Fruit fly (Drosophila melanogaster) ovary, adult (tissue): ENCODE data around the gene mRpL44.

Experiments used
- CG17801 ChIP-seq: fragments of 200-800 bp; optimal IDR thresholded peaks from 2 replicates; lab custom pipeline; 2019; ENCODE audit warnings: missing biosample characterization, mild to moderate bottlenecking, missing genetic modification characterization, moderate library complexity; ENCODE audit not compliant: partially characterized antibody

The mRpL44 gene

dm6 chr3R:5464481-5464880, 6.0 kb downstream of the mRpL44 start, which contains the start of gene PEK:
TSS of gene PEK (minus strand) at chr3R:5464753.
- TF ChIP-seq CG17801 = peak; percentile 21

dm6 chr3R:5463199-5463949, 7.1 kb downstream of the mRpL44 start:
- no peak for TF ChIP-seq CG17801

- TF ChIP-seq CG17801 = no peak
Measured at dm6 chr3R:5458627-5459026, 11.8 kb downstream of the mRpL44 start.

dm6 chr3R:5454334-5454733, 16.1 kb downstream of the mRpL44 start:
- no peak for TF ChIP-seq CG17801

dm6 chr3R:5438750-5439149, 31.7 kb downstream of the mRpL44 start:
- TF ChIP-seq CG17801 = no peak

dm6 chr3R:5429786-5430185, 40.6 kb downstream of the mRpL44 start:
- TF ChIP-seq CG17801 = no peak

dm6 chr3R:5427157-5427556, 43.3 kb downstream of the mRpL44 start, which contains the start of gene CG12147:
TSS of gene CG12147 (minus strand) at chr3R:5427257.
- TF ChIP-seq CG17801 = no peak

- TF ChIP-seq CG17801 = no peak
Measured at dm6 chr3R:5422123-5422522, 48.3 kb downstream of the mRpL44 start.

- TF ChIP-seq CG17801 = no peak
Measured at dm6 chr3R:5420454-5420853, 50.0 kb downstream of the mRpL44 start.
